Worm (Caenorhabditis elegans) whole organism, mixed stage, embryonic: ENCODE data around the gene slc-36.2.

Experiments
- M03D4.4 ChIP-seq: sonication (generic microtip); optimal IDR thresholded peaks from 2 replicates; lab custom pipeline; 2017; ENCODE audit warnings: mild to moderate bottlenecking, missing genetic modification characterization, missing compliant biosample characterization
- bed-3 ChIP-seq: fragments of 200-800 bp; sonication (Bioruptor generic); optimal IDR thresholded peaks from 3 replicates; lab custom pipeline; 2018; ENCODE audit warnings: mild to moderate bottlenecking, missing genetic modification characterization, moderate library complexity, missing compliant biosample characterization
- blmp-1 ChIP-seq: fragments of 150-350 bp; optimal IDR thresholded peaks from 2 replicates; lab custom pipeline; 2014; ENCODE audit warnings: missing biosample characterization, missing genetic modification characterization
- ceh-39 ChIP-seq: fragments of 150-350 bp; optimal IDR thresholded peaks from 2 replicates; lab custom pipeline; 2014; ENCODE audit warnings: missing biosample characterization, missing genetic modification characterization
- ceh-43 ChIP-seq: fragments of 200-800 bp; sonication (Bioruptor generic); optimal IDR thresholded peaks from 2 replicates; lab custom pipeline; 2018; ENCODE audit warnings: mild to moderate bottlenecking, missing genetic modification characterization, moderate library complexity, missing compliant biosample characterization
- ceh-83 ChIP-seq: fragments of 200-800 bp; sonication (Bioruptor generic); optimal IDR thresholded peaks from 2 replicates; lab custom pipeline; 2018; ENCODE audit warnings: mild to moderate bottlenecking, missing genetic modification characterization, missing compliant biosample characterization
- ces-1 ChIP-seq: fragments of 150-350 bp; optimal IDR thresholded peaks from 2 replicates; lab custom pipeline; 2014; ENCODE audit warnings: missing biosample characterization, missing genetic modification reagents, missing genetic modification characterization
- cnd-1 ChIP-seq: fragments of 200-800 bp; sonication (Bioruptor generic); optimal IDR thresholded peaks from 2 replicates; lab custom pipeline; 2018; ENCODE audit warnings: mild to moderate bottlenecking, missing genetic modification characterization, missing compliant biosample characterization
- drap-1 ChIP-seq: fragments of 200-800 bp; sonication (Bioruptor generic); optimal IDR thresholded peaks from 3 replicates; lab custom pipeline; 2018; ENCODE audit warnings: mild to moderate bottlenecking, missing genetic modification characterization, missing compliant biosample characterization
- elt-1 ChIP-seq: sonication (generic microtip); optimal IDR thresholded peaks from 2 replicates; lab custom pipeline; 2017; ENCODE audit warnings: missing genetic modification characterization, mild to moderate bottlenecking, missing compliant biosample characterization, antibody characterized with exemption, moderate library complexity, borderline replicate concordance; ENCODE audit not compliant: insufficient read depth
- elt-3 ChIP-seq: fragments of 150-350 bp; optimal IDR thresholded peaks from 2 replicates; lab custom pipeline; 2014; ENCODE audit warnings: missing biosample characterization, missing genetic modification characterization
- flh-1 ChIP-seq: fragments of 200-800 bp; sonication (Bioruptor generic); optimal IDR thresholded peaks from 2 replicates; lab custom pipeline; 2018; ENCODE audit warnings: mild to moderate bottlenecking, missing genetic modification characterization, moderate library complexity, missing compliant biosample characterization
- ham-2 ChIP-seq: fragments of 200-800 bp; sonication (Bioruptor generic); optimal IDR thresholded peaks from 2 replicates; lab custom pipeline; 2018; ENCODE audit warnings: mild to moderate bottlenecking, missing genetic modification characterization, missing compliant biosample characterization
- hlh-1 ChIP-seq: fragments of 150-350 bp; optimal IDR thresholded peaks from 2 replicates; lab custom pipeline; 2014; ENCODE audit warnings: missing biosample characterization, missing genetic modification reagents, missing genetic modification characterization
- lin-13 ChIP-seq: fragments of 150-350 bp; optimal IDR thresholded peaks from 2 replicates; lab custom pipeline; 2014; ENCODE audit warnings: missing biosample characterization, missing genetic modification characterization
- lin-32 ChIP-seq: fragments of 200-800 bp; sonication (Bioruptor generic); optimal IDR thresholded peaks from 2 replicates; lab custom pipeline; 2018; ENCODE audit warnings: mild to moderate bottlenecking, missing genetic modification characterization, missing compliant biosample characterization
- lsy-2 ChIP-seq: fragments of 150-350 bp; optimal IDR thresholded peaks from 2 replicates; lab custom pipeline; 2014; ENCODE audit warnings: missing biosample characterization, missing genetic modification characterization
- mab-5 ChIP-seq: fragments of 150-350 bp; optimal IDR thresholded peaks from 2 replicates; lab custom pipeline; 2014; ENCODE audit warnings: missing biosample characterization, missing genetic modification characterization
- mep-1 ChIP-seq: fragments of 150-350 bp; optimal IDR thresholded peaks from 2 replicates; lab custom pipeline; 2017; ENCODE audit warnings: missing biosample characterization, missing genetic modification reagents, missing genetic modification characterization, inconsistent platforms
- mls-2 ChIP-seq: sonication (generic microtip); optimal IDR thresholded peaks from 2 replicates; lab custom pipeline; 2016; ENCODE audit warnings: mild to moderate bottlenecking, missing genetic modification characterization, moderate library complexity, missing compliant biosample characterization
- nhr-12 ChIP-seq: fragments of 150-350 bp; optimal IDR thresholded peaks from 2 replicates; lab custom pipeline; 2014; ENCODE audit warnings: missing biosample characterization, missing genetic modification characterization
- nhr-2 ChIP-seq: fragments of 150-350 bp; optimal IDR thresholded peaks from 2 replicates; lab custom pipeline; 2014; ENCODE audit warnings: missing biosample characterization, missing genetic modification characterization
- nhr-237 ChIP-seq: fragments of 150-350 bp; optimal IDR thresholded peaks from 2 replicates; lab custom pipeline; 2014; ENCODE audit warnings: missing biosample characterization, missing genetic modification characterization
- nhr-28 ChIP-seq: fragments of 150-350 bp; optimal IDR thresholded peaks from 2 replicates; lab custom pipeline; 2014; ENCODE audit warnings: missing biosample characterization, missing genetic modification characterization
- nhr-76 ChIP-seq: sonication (generic microtip); optimal IDR thresholded peaks from 2 replicates; lab custom pipeline; 2017; ENCODE audit warnings: missing biosample characterization, missing genetic modification characterization
- pha-4 ChIP-seq: fragments of 150-350 bp; optimal IDR thresholded peaks from 2 replicates; lab custom pipeline; 2018; ENCODE audit warnings: missing biosample characterization, missing genetic modification reagents, missing genetic modification characterization
- sem-2 ChIP-seq: fragments of 200-800 bp; sonication (Bioruptor generic); optimal IDR thresholded peaks from 2 replicates; lab custom pipeline; 2018; ENCODE audit warnings: mild to moderate bottlenecking, missing genetic modification characterization, missing compliant biosample characterization
- snpc-4 ChIP-seq: fragments of 150-350 bp; optimal IDR thresholded peaks from 2 replicates; lab custom pipeline; 2014; ENCODE audit warnings: missing biosample characterization, missing genetic modification characterization
- sptf-1 ChIP-seq: sonication (generic microtip); optimal IDR thresholded peaks from 2 replicates; lab custom pipeline; 2017; ENCODE audit warnings: mild to moderate bottlenecking, missing genetic modification characterization, moderate library complexity, missing compliant biosample characterization
- tbx-8 ChIP-seq: fragments of 200-800 bp; sonication (Bioruptor generic); optimal IDR thresholded peaks from 2 replicates; lab custom pipeline; 2018; ENCODE audit warnings: mild to moderate bottlenecking, missing genetic modification characterization, moderate library complexity, missing compliant biosample characterization
- unc-120 ChIP-seq: sonication (generic microtip); optimal IDR thresholded peaks from 2 replicates; lab custom pipeline; 2017; ENCODE audit warnings: missing genetic modification characterization, missing compliant biosample characterization; ENCODE audit not compliant: poor library complexity, severe bottlenecking
- unc-39 ChIP-seq: fragments of 150-350 bp; optimal IDR thresholded peaks from 2 replicates; lab custom pipeline; 2014; ENCODE audit warnings: missing biosample characterization, missing genetic modification characterization
- unc-62 ChIP-seq: fragments of 150-350 bp; optimal IDR thresholded peaks from 2 replicates; lab custom pipeline; 2014; ENCODE audit warnings: missing biosample characterization, missing genetic modification reagents, missing genetic modification characterization
- zip-8 ChIP-seq: fragments of 150-350 bp; optimal IDR thresholded peaks from 2 replicates; lab custom pipeline; 2014; ENCODE audit warnings: missing biosample characterization, missing genetic modification characterization
- ztf-11 ChIP-seq: fragments of 150-350 bp; optimal IDR thresholded peaks from 2 replicates; lab custom pipeline; 2014; ENCODE audit warnings: missing biosample characterization, missing genetic modification characterization

The slc-36.2 gene

ce11 chrII:484328-484916, 38.0 kb upstream of the slc-36.2 start, which contains the start of the genes gldi-1 and prp-21:
gldi-1 (minus strand) TSS chrII:484378.
prp-21 (plus strand) TSS chrII:484866.
- TF ChIP-seq ces-1 (GFP tag; lab: Kevin White, UChicago): peak; percentile 92
- TF ChIP-seq elt-1: no peak
- TF ChIP-seq ceh-83 (GFP tag; lab: Kevin White, UChicago): no peak
- TF ChIP-seq zip-8: no peak
- no peak for TF ChIP-seq elt-3 (tag; lab: Kevin White, UChicago)
- TF ChIP-seq unc-39: no peak
- peak; percentile 10 for TF ChIP-seq lsy-2 (tag; lab: Kevin White, UChicago)
- TF ChIP-seq ham-2: no peak
- no peak for TF ChIP-seq hlh-1 (tag; lab: Kevin White, UChicago)
- TF ChIP-seq pha-4: no peak
- TF ChIP-seq cnd-1: no peak
- no peak for TF ChIP-seq ceh-39 (tag; lab: Kevin White, UChicago)
- TF ChIP-seq lin-13 (tag; lab: Kevin White, UChicago): no peak
- TF ChIP-seq ceh-43 (GFP tag; lab: Kevin White, UChicago): no peak
- TF ChIP-seq sptf-1 (tag; lab: Kevin White, UChicago): no peak
- TF ChIP-seq nhr-237: no peak
- TF ChIP-seq blmp-1 (tag; lab: Kevin White, UChicago): no peak

- no peak for TF ChIP-seq ztf-11
- no peak for TF ChIP-seq flh-1 (GFP tag; lab: Kevin White, UChicago)
- TF ChIP-seq blmp-1 (tag; lab: Kevin White, UChicago): no peak
- TF ChIP-seq tbx-8: no peak
- TF ChIP-seq snpc-4: no peak
- TF ChIP-seq mep-1 (tag; lab: Kevin White, UChicago): no peak
- no peak for TF ChIP-seq hlh-1 (tag; lab: Kevin White, UChicago)
Observed at ce11 chrII:495124-495523, 27.3 kb upstream of the slc-36.2 start, which contains the start of gene sms-5. sms-5 (plus strand) TSS chrII:495424.

- TF ChIP-seq ceh-43 (GFP tag; lab: Kevin White, UChicago): no peak
- TF ChIP-seq ham-2: no peak
- TF ChIP-seq flh-1 (GFP tag; lab: Kevin White, UChicago): no peak
- no peak for TF ChIP-seq blmp-1 (tag; lab: Kevin White, UChicago)
- TF ChIP-seq lin-32: no peak
- TF ChIP-seq elt-1: no peak
- no peak for TF ChIP-seq ztf-11
- TF ChIP-seq drap-1 (GFP tag; lab: Kevin White, UChicago): no peak
- TF ChIP-seq ces-1 (GFP tag; lab: Kevin White, UChicago): no peak
- TF ChIP-seq mab-5 (tag; lab: Kevin White, UChicago): no peak
- no peak for TF ChIP-seq lin-13 (tag; lab: Kevin White, UChicago)
- no peak for TF ChIP-seq nhr-2 (tag; lab: Kevin White, UChicago)
- TF ChIP-seq, all 35 proteins: peak for 0
Observed at ce11 chrII:502638-503037, 19.8 kb upstream of the slc-36.2 start.

ce11 chrII:506069-506468, 16.3 kb upstream of the slc-36.2 start:
- TF ChIP-seq unc-62 (GFP tag; lab: Kevin White, UChicago) (no peak), sptf-1 (tag; lab: Kevin White, UChicago) (peak; percentile 20), unc-39 (no peak), drap-1 (GFP tag; lab: Kevin White, UChicago) (no peak), nhr-237 (no peak), nhr-76 (tag; lab: Kevin White, UChicago) (no peak), mls-2 (tag; lab: Kevin White, UChicago) (no peak), nhr-28 (tag; lab: Kevin White, UChicago) (no peak), cnd-1 (peak; percentile 39), mep-1 (tag; lab: Kevin White, UChicago) (peak; percentile 46), mab-5 (tag; lab: Kevin White, UChicago) (no peak), nhr-12 (no peak), M03D4.4 (tag; lab: Kevin White, UChicago) (no peak), pha-4 (peak; percentile 11), ceh-39 (tag; lab: Kevin White, UChicago) (no peak), ceh-43 (GFP tag; lab: Kevin White, UChicago) (peak; percentile 30), snpc-4 (no peak), sem-2 (GFP tag; lab: Kevin White, UChicago) (no peak), blmp-1 (tag; lab: Kevin White, UChicago) (no peak), ham-2 (no peak), elt-1 (no peak), zip-8 (peak; percentile 8), tbx-8 (no peak), lsy-2 (tag; lab: Kevin White, UChicago) (peak; percentile 19), ztf-11 (no peak), bed-3 (no peak), unc-120 (tag; lab: Kevin White, UChicago) (no peak), ces-1 (GFP tag; lab: Kevin White, UChicago) (peak; percentile 45), elt-3 (tag; lab: Kevin White, UChicago) (no peak), nhr-2 (tag; lab: Kevin White, UChicago) (no peak), ceh-83 (GFP tag; lab: Kevin White, UChicago) (no peak), hlh-1 (tag; lab: Kevin White, UChicago) (no peak), flh-1 (GFP tag; lab: Kevin White, UChicago) (no peak), lin-13 (tag; lab: Kevin White, UChicago) (peak; percentile 31), lin-32 (no peak)
- TF ChIP-seq, all 35 proteins: peak for 9
